Worm (Caenorhabditis elegans) whole organism, L3 larva: Measurements from ENCODE around the gene R04B5.11.
"Not testable (repeated sequence)": the region's sequence is repeated elsewhere in the genome, so short reads cannot be mapped to it uniquely, and the experiment has no call there.

Experiments used
- aly-2 ChIP-seq: fragments of 150-350 bp; optimal IDR thresholded peaks from 2 replicates; lab custom pipeline; 2014; ENCODE audit warnings: missing biosample characterization, missing genetic modification characterization
- ceh-9 ChIP-seq: sonication (generic microtip); optimal IDR thresholded peaks from 2 replicates; lab custom pipeline; 2018; ENCODE audit warnings: missing biosample characterization, missing genetic modification characterization
- elt-3 ChIP-seq, 3 experiments: fragments of 150-350 bp in 1 of 3; sonication (generic microtip) in 2 of 3; optimal IDR thresholded peaks; 2 replicates in 2 of 3; 4 replicates in 1 of 3; lab custom pipeline; 2014 to 2017; ENCODE audit warnings: missing biosample characterization in 3 of 3, missing genetic modification characterization in 3 of 3
- fos-1 ChIP-seq: fragments of 150-350 bp; optimal IDR thresholded peaks from 2 replicates; lab custom pipeline; 2014; ENCODE audit warnings: missing biosample characterization, missing genetic modification characterization
- lin-15B ChIP-seq: fragments of 150-350 bp; optimal IDR thresholded peaks from 2 replicates; lab custom pipeline; 2014; ENCODE audit warnings: missing biosample characterization, missing genetic modification characterization
- pha-4 ChIP-seq: fragments of 150-350 bp; optimal IDR thresholded peaks from 2 replicates; lab custom pipeline; 2014; ENCODE audit warnings: missing biosample characterization, missing genetic modification reagents, missing genetic modification characterization
- skn-1 ChIP-seq: fragments of 150-350 bp; optimal IDR thresholded peaks from 2 replicates; lab custom pipeline; 2014; ENCODE audit warnings: missing biosample characterization, missing genetic modification characterization

ce11 chrV:10049192-10049816 lies 41.7 kb downstream of the R04B5.11 start:
- TF ChIP-seq elt-3 (tag; optimal IDR thresholded peaks at IDR 0.05; lab: Kevin White, UChicago); skn-1; lin-15B (tag; lab: Kevin White, UChicago); ceh-9 (tag; lab: Kevin White, UChicago); pha-4 (tag; lab: Kevin White, UChicago); fos-1 (tag; lab: Kevin White, UChicago); aly-2 (tag; lab: Kevin White, UChicago): not testable (repeated sequence)
